Worm (Caenorhabditis elegans): Measurements from ENCODE around the gene clpp-1.

DNA sequence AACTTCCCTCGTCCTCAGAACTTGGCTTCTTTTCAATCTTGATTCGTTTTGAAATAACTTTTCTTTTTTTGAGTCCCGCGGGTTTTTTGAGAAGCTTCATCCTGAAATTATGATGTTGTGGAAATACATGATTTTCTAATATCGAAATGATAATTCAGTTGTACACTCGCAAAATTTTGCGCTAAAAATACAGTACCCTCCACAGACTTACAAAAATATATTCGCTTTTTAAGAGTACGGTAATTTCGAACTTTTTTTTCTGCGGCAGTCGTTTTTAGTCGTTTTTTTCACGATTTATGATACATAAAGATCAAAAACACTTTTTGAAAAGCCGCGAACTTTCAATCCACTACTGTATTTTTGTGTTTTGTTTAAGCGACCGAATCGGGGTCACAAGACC, 42.4 kb upstream of the clpp-1 start, which contains the start of gene pro-2:
- TF ChIP-seq fos-1 (tag; optimal IDR thresholded peaks at IDR 0.05) (no peak), nhr-23 (tag; optimal IDR thresholded peaks at IDR 0.05) (no peak), unc-62 (GFP tag; optimal IDR thresholded peaks at IDR 0.05) (no peak), aly-2 (tag; optimal IDR thresholded peaks at IDR 0.05) (no peak), ZK546.5 (tag; optimal IDR thresholded peaks at IDR 0.05) (no peak)
